Worm (Caenorhabditis elegans) whole organism, mixed stage, embryonic: ENCODE measurements around the gene znf-622.

Source experiments
- M03D4.4 ChIP-seq: sonication (generic microtip); optimal IDR thresholded peaks from 2 replicates; lab custom pipeline; 2017; ENCODE audit warnings: mild to moderate bottlenecking, missing genetic modification characterization, missing compliant biosample characterization
- bed-3 ChIP-seq: fragments of 200-800 bp; sonication (Bioruptor generic); optimal IDR thresholded peaks from 3 replicates; lab custom pipeline; 2018; ENCODE audit warnings: mild to moderate bottlenecking, missing genetic modification characterization, moderate library complexity, missing compliant biosample characterization
- blmp-1 ChIP-seq: fragments of 150-350 bp; optimal IDR thresholded peaks from 2 replicates; lab custom pipeline; 2014; ENCODE audit warnings: missing biosample characterization, missing genetic modification characterization
- ceh-39 ChIP-seq: fragments of 150-350 bp; optimal IDR thresholded peaks from 2 replicates; lab custom pipeline; 2014; ENCODE audit warnings: missing biosample characterization, missing genetic modification characterization
- ceh-43 ChIP-seq: fragments of 200-800 bp; sonication (Bioruptor generic); optimal IDR thresholded peaks from 2 replicates; lab custom pipeline; 2018; ENCODE audit warnings: mild to moderate bottlenecking, missing genetic modification characterization, moderate library complexity, missing compliant biosample characterization
- ces-1 ChIP-seq: fragments of 150-350 bp; optimal IDR thresholded peaks from 2 replicates; lab custom pipeline; 2014; ENCODE audit warnings: missing biosample characterization, missing genetic modification reagents, missing genetic modification characterization
- cnd-1 ChIP-seq: fragments of 200-800 bp; sonication (Bioruptor generic); optimal IDR thresholded peaks from 2 replicates; lab custom pipeline; 2018; ENCODE audit warnings: mild to moderate bottlenecking, missing genetic modification characterization, missing compliant biosample characterization
- drap-1 ChIP-seq: fragments of 200-800 bp; sonication (Bioruptor generic); optimal IDR thresholded peaks from 3 replicates; lab custom pipeline; 2018; ENCODE audit warnings: mild to moderate bottlenecking, missing genetic modification characterization, missing compliant biosample characterization
- elt-1 ChIP-seq: sonication (generic microtip); optimal IDR thresholded peaks from 2 replicates; lab custom pipeline; 2017; ENCODE audit warnings: missing genetic modification characterization, mild to moderate bottlenecking, missing compliant biosample characterization, antibody characterized with exemption, moderate library complexity, borderline replicate concordance; ENCODE audit not compliant: insufficient read depth
- elt-3 ChIP-seq: fragments of 150-350 bp; optimal IDR thresholded peaks from 2 replicates; lab custom pipeline; 2014; ENCODE audit warnings: missing biosample characterization, missing genetic modification characterization
- flh-1 ChIP-seq: fragments of 200-800 bp; sonication (Bioruptor generic); optimal IDR thresholded peaks from 2 replicates; lab custom pipeline; 2018; ENCODE audit warnings: mild to moderate bottlenecking, missing genetic modification characterization, moderate library complexity, missing compliant biosample characterization
- ham-2 ChIP-seq: fragments of 200-800 bp; sonication (Bioruptor generic); optimal IDR thresholded peaks from 2 replicates; lab custom pipeline; 2018; ENCODE audit warnings: mild to moderate bottlenecking, missing genetic modification characterization, missing compliant biosample characterization
- hlh-1 ChIP-seq: fragments of 150-350 bp; optimal IDR thresholded peaks from 2 replicates; lab custom pipeline; 2014; ENCODE audit warnings: missing biosample characterization, missing genetic modification reagents, missing genetic modification characterization
- lin-13 ChIP-seq: fragments of 150-350 bp; optimal IDR thresholded peaks from 2 replicates; lab custom pipeline; 2014; ENCODE audit warnings: missing biosample characterization, missing genetic modification characterization
- lin-32 ChIP-seq: fragments of 200-800 bp; sonication (Bioruptor generic); optimal IDR thresholded peaks from 2 replicates; lab custom pipeline; 2018; ENCODE audit warnings: mild to moderate bottlenecking, missing genetic modification characterization, missing compliant biosample characterization
- lsy-2 ChIP-seq: fragments of 150-350 bp; optimal IDR thresholded peaks from 2 replicates; lab custom pipeline; 2014; ENCODE audit warnings: missing biosample characterization, missing genetic modification characterization
- mab-5 ChIP-seq: fragments of 150-350 bp; optimal IDR thresholded peaks from 2 replicates; lab custom pipeline; 2014; ENCODE audit warnings: missing biosample characterization, missing genetic modification characterization
- mep-1 ChIP-seq: fragments of 150-350 bp; optimal IDR thresholded peaks from 2 replicates; lab custom pipeline; 2017; ENCODE audit warnings: missing biosample characterization, missing genetic modification reagents, missing genetic modification characterization, inconsistent platforms
- mls-2 ChIP-seq: sonication (generic microtip); optimal IDR thresholded peaks from 2 replicates; lab custom pipeline; 2016; ENCODE audit warnings: mild to moderate bottlenecking, missing genetic modification characterization, moderate library complexity, missing compliant biosample characterization
- nhr-12 ChIP-seq: fragments of 150-350 bp; optimal IDR thresholded peaks from 2 replicates; lab custom pipeline; 2014; ENCODE audit warnings: missing biosample characterization, missing genetic modification characterization
- nhr-2 ChIP-seq: fragments of 150-350 bp; optimal IDR thresholded peaks from 2 replicates; lab custom pipeline; 2014; ENCODE audit warnings: missing biosample characterization, missing genetic modification characterization
- nhr-237 ChIP-seq: fragments of 150-350 bp; optimal IDR thresholded peaks from 2 replicates; lab custom pipeline; 2014; ENCODE audit warnings: missing biosample characterization, missing genetic modification characterization
- nhr-28 ChIP-seq: fragments of 150-350 bp; optimal IDR thresholded peaks from 2 replicates; lab custom pipeline; 2014; ENCODE audit warnings: missing biosample characterization, missing genetic modification characterization
- nhr-76 ChIP-seq: sonication (generic microtip); optimal IDR thresholded peaks from 2 replicates; lab custom pipeline; 2017; ENCODE audit warnings: missing biosample characterization, missing genetic modification characterization
- pha-4 ChIP-seq: fragments of 150-350 bp; optimal IDR thresholded peaks from 2 replicates; lab custom pipeline; 2018; ENCODE audit warnings: missing biosample characterization, missing genetic modification reagents, missing genetic modification characterization
- sem-2 ChIP-seq: fragments of 200-800 bp; sonication (Bioruptor generic); optimal IDR thresholded peaks from 2 replicates; lab custom pipeline; 2018; ENCODE audit warnings: mild to moderate bottlenecking, missing genetic modification characterization, missing compliant biosample characterization
- snpc-4 ChIP-seq: fragments of 150-350 bp; optimal IDR thresholded peaks from 2 replicates; lab custom pipeline; 2014; ENCODE audit warnings: missing biosample characterization, missing genetic modification characterization
- sptf-1 ChIP-seq: sonication (generic microtip); optimal IDR thresholded peaks from 2 replicates; lab custom pipeline; 2017; ENCODE audit warnings: mild to moderate bottlenecking, missing genetic modification characterization, moderate library complexity, missing compliant biosample characterization
- tbx-8 ChIP-seq: fragments of 200-800 bp; sonication (Bioruptor generic); optimal IDR thresholded peaks from 2 replicates; lab custom pipeline; 2018; ENCODE audit warnings: mild to moderate bottlenecking, missing genetic modification characterization, moderate library complexity, missing compliant biosample characterization
- unc-39 ChIP-seq: fragments of 150-350 bp; optimal IDR thresholded peaks from 2 replicates; lab custom pipeline; 2014; ENCODE audit warnings: missing biosample characterization, missing genetic modification characterization
- zip-8 ChIP-seq: fragments of 150-350 bp; optimal IDR thresholded peaks from 2 replicates; lab custom pipeline; 2014; ENCODE audit warnings: missing biosample characterization, missing genetic modification characterization
- ztf-11 ChIP-seq: fragments of 150-350 bp; optimal IDR thresholded peaks from 2 replicates; lab custom pipeline; 2014; ENCODE audit warnings: missing biosample characterization, missing genetic modification characterization

znf-622 gene

ce11 chrIII:6427205-6427604 is 45.8 kb downstream of the znf-622 start, which contains the start of gene C05D11.8:
C05D11.8 (minus strand) TSS chrIII:6427305.
- TF ChIP-seq elt-3 (tag; lab: Kevin White, UChicago), result no peak
- TF ChIP-seq mls-2 (tag; lab: Kevin White, UChicago), result no peak
- TF ChIP-seq drap-1 (GFP tag; lab: Kevin White, UChicago), result no peak
- no peak for TF ChIP-seq mep-1 (tag; lab: Kevin White, UChicago)
- no peak for TF ChIP-seq ces-1
- TF ChIP-seq sem-2 (GFP tag; lab: Kevin White, UChicago), result no peak
- no peak for TF ChIP-seq M03D4.4 (tag; lab: Kevin White, UChicago)
- TF ChIP-seq lin-32, result no peak

ce11 chrIII:6430834-6431233 is 49.4 kb downstream of the znf-622 start, which contains the start of gene popl-1:
popl-1 (minus strand) TSS chrIII:6430934.
- no peak for TF ChIP-seq ces-1
- TF ChIP-seq mab-5, result no peak
- TF ChIP-seq flh-1 (GFP tag; lab: Kevin White, UChicago), result no peak
- TF ChIP-seq lsy-2, result no peak
- no peak for TF ChIP-seq tbx-8 (GFP tag; lab: Kevin White, UChicago)
- TF ChIP-seq ceh-39 (tag; lab: Kevin White, UChicago), result no peak
- TF ChIP-seq sem-2 (GFP tag; lab: Kevin White, UChicago), result no peak
- TF ChIP-seq elt-1 (tag; lab: Kevin White, UChicago), result no peak
- no peak for TF ChIP-seq mep-1 (tag; lab: Kevin White, UChicago)
- TF ChIP-seq pha-4, result no peak
- TF ChIP-seq nhr-237 (tag; lab: Kevin White, UChicago), result no peak
- TF ChIP-seq ham-2 (GFP tag; lab: Kevin White, UChicago), result no peak
- TF ChIP-seq elt-3 (tag; lab: Kevin White, UChicago), result no peak

DNA sequence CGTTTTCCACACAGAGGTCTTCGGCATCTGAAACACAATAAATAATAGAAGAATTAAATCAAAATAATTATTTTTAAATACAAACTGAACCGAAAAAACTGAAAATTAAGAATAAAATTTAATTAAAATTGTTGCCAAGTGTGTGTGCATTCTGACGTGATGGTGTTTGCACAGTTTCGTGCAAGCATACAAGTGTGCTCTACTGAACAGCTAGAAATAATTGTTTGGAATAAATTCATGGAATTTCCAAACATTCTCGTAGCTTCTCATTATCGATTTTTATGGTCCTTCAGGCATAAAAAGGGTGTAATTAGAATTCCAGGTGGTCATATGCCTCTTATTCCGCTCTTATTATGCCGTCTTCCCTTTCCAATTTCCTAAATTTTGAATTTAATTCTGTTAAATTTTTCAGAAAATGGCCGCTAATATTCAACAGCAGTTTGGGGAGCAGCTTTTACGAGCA is 50.4 kb downstream of the znf-622 start, which contains the start of the genes mrps-17 and txdc-9:
Gene mrps-17 (minus strand): TSS at position 33 of the 463 bp plus-strand sequence.
Gene txdc-9 (plus strand): TSS at position 413 of the 463 bp plus-strand sequence.
- TF ChIP-seq hlh-1 (tag; lab: Kevin White, UChicago) (peak; percentile 30), tbx-8 (GFP tag; lab: Kevin White, UChicago) (no peak), unc-39 (no peak), pha-4 (peak; percentile 86), nhr-12 (tag; lab: Kevin White, UChicago) (no peak), zip-8 (tag; lab: Kevin White, UChicago) (no peak), snpc-4 (tag; lab: Kevin White, UChicago) (no peak), M03D4.4 (tag; lab: Kevin White, UChicago) (no peak), ztf-11 (tag; lab: Kevin White, UChicago) (no peak), flh-1 (GFP tag; lab: Kevin White, UChicago) (no peak), sem-2 (GFP tag; lab: Kevin White, UChicago) (no peak), bed-3 (GFP tag; lab: Kevin White, UChicago) (no peak), mep-1 (tag; lab: Kevin White, UChicago) (peak; percentile 75), lin-13 (tag; lab: Kevin White, UChicago) (peak; percentile 48), cnd-1 (no peak), lsy-2 (peak; percentile 81), nhr-76 (tag; lab: Kevin White, UChicago) (no peak), ceh-43 (GFP tag; lab: Kevin White, UChicago) (peak; percentile 80), mls-2 (tag; lab: Kevin White, UChicago) (no peak), sptf-1 (tag; lab: Kevin White, UChicago) (peak; percentile 55), nhr-28 (tag; lab: Kevin White, UChicago) (no peak), ham-2 (GFP tag; lab: Kevin White, UChicago) (peak; percentile 70), nhr-2 (tag; lab: Kevin White, UChicago) (no peak), elt-1 (tag; lab: Kevin White, UChicago) (no peak), ces-1 (peak; percentile 99), blmp-1 (tag; lab: Kevin White, UChicago) (no peak), elt-3 (tag; lab: Kevin White, UChicago) (no peak)
